Worm (Caenorhabditis elegans) whole organism, young adult: ENCODE measurements around the gene F16B12.1.

Experiments
- B0261.1 ChIP-seq: sonication (generic microtip); optimal IDR thresholded peaks from 2 replicates; lab custom pipeline; 2016; ENCODE audit warnings: mild to moderate bottlenecking, missing genetic modification characterization, moderate library complexity, missing compliant biosample characterization
- B0336.3 ChIP-seq: fragments of 200-800 bp; sonication (Bioruptor generic); IDR thresholded peaks from 2 replicates; pipeline ENCODE4 v1.3.6; 2022; ENCODE audit warnings: missing genetic modification characterization, missing compliant biosample characterization
- C06A6.2 ChIP-seq: fragments of 200-800 bp; sonication (Bioruptor generic); conservative IDR thresholded peaks from 2 replicates; pipeline ENCODE4 v1.3.6; 2022; ENCODE audit warnings: missing genetic modification characterization, missing compliant biosample characterization
- C17E4.6 ChIP-seq: fragments of 200-800 bp; sonication (Bioruptor generic); IDR thresholded peaks from 2 replicates; pipeline ENCODE4 v1.3.6; 2022; ENCODE audit warnings: missing genetic modification reagents, missing genetic modification characterization, missing compliant biosample characterization
- D2030.7 ChIP-seq: fragments of 200-800 bp; sonication (Bioruptor generic); IDR thresholded peaks from 2 replicates; pipeline ENCODE4 v1.3.6; 2022; ENCODE audit warnings: missing genetic modification reagents, missing genetic modification characterization, missing compliant biosample characterization
- F22D6.2 ChIP-seq: sonication (generic microtip); optimal IDR thresholded peaks from 2 replicates; lab custom pipeline; 2016; ENCODE audit warnings: mild to moderate bottlenecking, missing genetic modification characterization, missing compliant biosample characterization
- F39B2.1 ChIP-seq: fragments of 200-800 bp; sonication (Bioruptor generic); IDR thresholded peaks from 2 replicates; pipeline ENCODE4 v1.3.6; 2022; ENCODE audit warnings: missing genetic modification reagents, missing genetic modification characterization, missing compliant biosample characterization
- F55B11.4 ChIP-seq: sonication (generic microtip); optimal IDR thresholded peaks from 2 replicates; lab custom pipeline; 2016; ENCODE audit warnings: missing compliant biosample characterization, missing genetic modification characterization, borderline replicate concordance; ENCODE audit not compliant: insufficient read depth
- T07F8.4 ChIP-seq: sonication (generic microtip); optimal IDR thresholded peaks from 2 replicates; lab custom pipeline; 2016; ENCODE audit warnings: mild to moderate bottlenecking, missing genetic modification characterization, moderate library complexity, missing compliant biosample characterization
- T26A5.8 ChIP-seq: sonication (generic microtip); optimal IDR thresholded peaks from 2 replicates; lab custom pipeline; 2016; ENCODE audit warnings: missing genetic modification characterization, missing compliant biosample characterization
- Y53F4B.3 ChIP-seq: fragments of 200-800 bp; sonication (Bioruptor generic); IDR thresholded peaks from 2 replicates; pipeline ENCODE4 v1.3.6; 2022; ENCODE audit warnings: missing genetic modification reagents, missing genetic modification characterization, missing compliant biosample characterization
- ama-1 ChIP-seq, 3 experiments: fragments of 150-350 bp in 1 of 3; sonication (generic microtip) in 2 of 3; optimal IDR thresholded peaks; 2 replicates each; lab custom pipeline; 2014 to 2018; ENCODE audit warnings: missing biosample characterization in 2 of 3, missing genetic modification characterization in 2 of 3, missing genetic modification reagents in 2 of 3
- ccch-3 ChIP-seq: fragments of 200-800 bp; sonication (Bioruptor generic); optimal IDR thresholded peaks from 2 replicates; lab custom pipeline; 2018; ENCODE audit warnings: mild to moderate bottlenecking, missing genetic modification characterization, missing compliant biosample characterization
- ceh-91 ChIP-seq: fragments of 200-800 bp; sonication (Bioruptor generic); IDR thresholded peaks from 2 replicates; pipeline ENCODE4 v1.3.6; 2022; ENCODE audit warnings: missing genetic modification reagents, missing genetic modification characterization, missing compliant biosample characterization
- dpff-1 ChIP-seq: sonication (generic microtip); optimal IDR thresholded peaks from 2 replicates; lab custom pipeline; 2017; ENCODE audit warnings: mild to moderate bottlenecking, missing genetic modification characterization, missing compliant biosample characterization
- efl-1 ChIP-seq: fragments of 150-350 bp; optimal IDR thresholded peaks from 2 replicates; lab custom pipeline; 2014; ENCODE audit warnings: missing biosample characterization, missing genetic modification reagents, missing genetic modification characterization
- gei-17 ChIP-seq: fragments of 200-800 bp; sonication (Bioruptor generic); optimal IDR thresholded peaks from 2 replicates; lab custom pipeline; 2018; ENCODE audit warnings: mild to moderate bottlenecking, missing genetic modification characterization, missing compliant biosample characterization
- hlh-26 ChIP-seq: fragments of 200-800 bp; sonication (Bioruptor generic); conservative IDR thresholded peaks from 2 replicates; pipeline ENCODE4 v1.3.6; 2022; ENCODE audit warnings: missing genetic modification reagents, missing genetic modification characterization, missing compliant biosample characterization
- hmg-1.2 ChIP-seq: fragments of 200-800 bp; sonication (Bioruptor generic); IDR thresholded peaks from 2 replicates; pipeline ENCODE4 v1.3.6; 2022; ENCODE audit warnings: missing genetic modification reagents, missing genetic modification characterization, missing compliant biosample characterization
- lin-26 ChIP-seq: fragments of 200-800 bp; sonication (Bioruptor generic); IDR thresholded peaks from 2 replicates; pipeline ENCODE4 v1.3.6; 2022; ENCODE audit warnings: missing genetic modification reagents, missing genetic modification characterization, missing compliant biosample characterization
- lir-1 ChIP-seq: fragments of 200-800 bp; sonication (Bioruptor generic); conservative IDR thresholded peaks from 2 replicates; pipeline ENCODE4 v1.3.6; 2022; ENCODE audit warnings: missing genetic modification reagents, missing genetic modification characterization, missing compliant biosample characterization
- lsl-1 ChIP-seq: fragments of 200-800 bp; sonication (Bioruptor generic); optimal IDR thresholded peaks from 2 replicates; lab custom pipeline; 2018; ENCODE audit warnings: mild to moderate bottlenecking, missing genetic modification characterization, moderate library complexity, missing compliant biosample characterization
- madf-3 ChIP-seq: fragments of 200-800 bp; sonication (Bioruptor generic); IDR thresholded peaks from 2 replicates; pipeline ENCODE4 v1.3.6; 2022; ENCODE audit warnings: missing genetic modification reagents, missing genetic modification characterization, missing compliant biosample characterization
- nfya-1 ChIP-seq: sonication (generic microtip); optimal IDR thresholded peaks from 2 replicates; lab custom pipeline; 2017; ENCODE audit warnings: antibody characterized with exemption, missing compliant biosample characterization, missing genetic modification characterization, borderline replicate concordance; ENCODE audit not compliant: insufficient read depth
- nfya-2 ChIP-seq: fragments of 200-800 bp; sonication (Bioruptor generic); IDR thresholded peaks from 2 replicates; pipeline ENCODE4 v1.3.6; 2022; ENCODE audit warnings: missing genetic modification reagents, missing genetic modification characterization, missing compliant biosample characterization
- nfyb-1 ChIP-seq: fragments of 200-800 bp; sonication (Bioruptor generic); IDR thresholded peaks from 2 replicates; pipeline ENCODE4 v1.3.6; 2022; ENCODE audit warnings: missing genetic modification reagents, missing genetic modification characterization, missing compliant biosample characterization
- nhr-120 ChIP-seq: fragments of 200-800 bp; sonication (Bioruptor generic); IDR thresholded peaks from 2 replicates; pipeline ENCODE4 v1.3.6; 2022; ENCODE audit warnings: missing genetic modification characterization, missing compliant biosample characterization
- nhr-90 ChIP-seq: sonication (generic microtip); optimal IDR thresholded peaks from 2 replicates; lab custom pipeline; 2016; ENCODE audit warnings: missing genotype, mild to moderate bottlenecking, missing genetic modification characterization, missing compliant biosample characterization
- rec-8 ChIP-seq, 2 experiments: sonication (generic microtip); optimal IDR thresholded peaks; 2 replicates each; lab custom pipeline; 2016; ENCODE audit warnings: mild to moderate bottlenecking in 2 of 2, missing genetic modification characterization in 2 of 2, missing genetic modification reagents in 2 of 2, missing genotype in 2 of 2, missing biosample characterization in 1 of 2, missing compliant biosample characterization in 1 of 2, moderate library complexity in 1 of 2
- repo-1 ChIP-seq: sonication (generic microtip); optimal IDR thresholded peaks from 2 replicates; lab custom pipeline; 2017; ENCODE audit warnings: mild to moderate bottlenecking, missing genetic modification characterization, missing compliant biosample characterization
- sdz-38 ChIP-seq: sonication (generic microtip); optimal IDR thresholded peaks from 2 replicates; lab custom pipeline; 2016; ENCODE audit warnings: missing genotype, missing genetic modification characterization, missing compliant biosample characterization
- snpc-1.1 ChIP-seq: sonication (generic microtip); optimal IDR thresholded peaks from 2 replicates; lab custom pipeline; 2017; ENCODE audit warnings: missing genetic modification characterization, mild to moderate bottlenecking, missing compliant biosample characterization, antibody characterized with exemption, moderate library complexity, missing genotype, missing genetic modification reagents; ENCODE audit not compliant: insufficient read depth
- snpc-1.3 ChIP-seq: sonication (generic microtip); optimal IDR thresholded peaks from 2 replicates; lab custom pipeline; 2017; ENCODE audit warnings: missing genetic modification characterization, mild to moderate bottlenecking, missing compliant biosample characterization, antibody characterized with exemption, moderate library complexity, missing genotype, missing genetic modification reagents; ENCODE audit not compliant: insufficient read depth
- somi-1 ChIP-seq: fragments of 200-800 bp; sonication (Bioruptor generic); optimal IDR thresholded peaks from 2 replicates; lab custom pipeline; 2018; ENCODE audit warnings: mild to moderate bottlenecking, missing genetic modification characterization, missing compliant biosample characterization
- ztf-22 ChIP-seq: fragments of 200-800 bp; sonication (Bioruptor generic); optimal IDR thresholded peaks from 2 replicates; lab custom pipeline; 2018; ENCODE audit warnings: mild to moderate bottlenecking, missing genetic modification characterization, moderate library complexity, missing compliant biosample characterization
- ztf-26 ChIP-seq: sonication (generic microtip); optimal IDR thresholded peaks from 2 replicates; lab custom pipeline; 2017; ENCODE audit warnings: missing genetic modification characterization, missing compliant biosample characterization
- ztf-3 ChIP-seq: fragments of 200-800 bp; sonication (Bioruptor generic); optimal IDR thresholded peaks from 2 replicates; lab custom pipeline; 2018; ENCODE audit warnings: mild to moderate bottlenecking, missing genetic modification characterization, missing compliant biosample characterization

F16B12.1 gene

DNA sequence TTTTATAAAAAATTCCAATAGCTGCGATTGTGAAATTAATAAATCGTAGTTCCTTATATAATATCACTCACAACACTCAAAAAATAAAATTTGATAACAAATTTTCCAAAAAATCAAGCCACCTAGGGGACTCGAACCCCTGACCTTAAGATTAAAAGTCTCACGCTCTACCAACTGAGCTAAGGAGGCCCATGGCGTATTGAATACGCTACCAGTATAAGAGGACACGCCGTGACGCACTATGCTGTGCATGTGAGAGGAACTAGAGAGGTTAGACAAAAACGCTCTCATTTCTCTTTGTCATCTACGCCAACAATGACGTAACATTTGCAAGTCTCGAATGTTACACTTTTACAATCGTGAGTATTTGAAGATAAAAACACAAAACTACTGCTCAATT is 21.5 kb upstream of the F16B12.1 start (continued):
- TF ChIP-seq somi-1 (peak; percentile 90), sdz-38 (tag; lab: Kevin White, UChicago) (no peak), D2030.7 (GFP tag; lab: Robert Waterston, UW) (peak; percentile 83), F39B2.1 (GFP tag; lab: Robert Waterston, UW) (peak; percentile 62; the same call in 1 of the 2 replicates), snpc-1.3 (peak; percentile 92), ztf-3 (GFP tag; lab: Kevin White, UChicago) (peak; percentile 61), hmg-1.2 (GFP tag; lab: Robert Waterston, UW) (peak; percentile 91), nfya-1 (tag; lab: Kevin White, UChicago) (no peak), lsl-1 (GFP tag; lab: Kevin White, UChicago) (peak; percentile 41), ceh-91 (GFP tag; lab: Robert Waterston, UW) (no peak), lin-26 (GFP tag; lab: Robert Waterston, UW) (peak; percentile 99), T26A5.8 (tag; lab: Kevin White, UChicago) (peak; percentile 87), lir-1 (peak; percentile 72), C06A6.2 (peak; percentile 79), F55B11.4 (tag; lab: Kevin White, UChicago) (no peak), ztf-26 (tag; lab: Kevin White, UChicago) (peak; percentile 84), C17E4.6 (GFP tag; lab: Robert Waterston, UW) (no peak; the same call in 1 of the 2 replicates), Y53F4B.3 (GFP tag; lab: Robert Waterston, UW) (peak; percentile 66; the same call in 1 of the 2 replicates), nfyb-1 (GFP tag; lab: Robert Waterston, UW) (peak; percentile 93), ztf-22 (GFP tag; lab: Kevin White, UChicago) (peak; percentile 85), gei-17 (peak; percentile 75), efl-1 (GFP tag; lab: Kevin White, UChicago) (no peak), repo-1 (peak; percentile 61), snpc-1.1 (peak; percentile 65), ccch-3 (GFP tag; lab: Kevin White, UChicago) (peak; percentile 65), nfya-2 (GFP tag; lab: Robert Waterston, UW) (no peak), rec-8 (tag; optimal IDR thresholded peaks at IDR 0.05; lab: Kevin White, UChicago) (peak; percentile 72 to 89), nhr-90 (tag; lab: Kevin White, UChicago) (peak; percentile 92), hlh-26 (GFP tag; lab: Robert Waterston, UW) (0 out of 2 replicates have a peak, but pooled peaks have one; percentile 49), ama-1 (optimal IDR thresholded peaks at IDR 0.05; lab: Kevin White, UChicago) (peak; percentile 15), ama-1 (GFP tag; optimal IDR thresholded peaks at IDR 0.05; lab: Kevin White, UChicago) (peak; percentile 70 to 95), F22D6.2 (tag; lab: Kevin White, UChicago) (peak; percentile 61), madf-3 (GFP tag; lab: Robert Waterston, UW) (peak; percentile 78; the same call in 1 of the 2 replicates), B0336.3 (GFP tag; lab: Robert Waterston, UW) (peak; percentile 72), dpff-1 (tag; lab: Kevin White, UChicago) (no peak), T07F8.4 (tag; lab: Kevin White, UChicago) (peak; percentile 90), nhr-120 (GFP tag; lab: Robert Waterston, UW) (no peak)
- TF ChIP-seq, all 124 proteins: peak for 104

- TF ChIP-seq B0261.1 (tag; lab: Kevin White, UChicago) (no peak), lin-26 (GFP tag; lab: Robert Waterston, UW) (0 out of 2 replicates have a peak, but pooled peaks have one; percentile 13)
- TF ChIP-seq, all 124 proteins: peak for 1
Measured at ce11 chrX:14067641-14068040, 17.7 kb upstream of the F16B12.1 start, which contains the start of gene lgc-21. Gene lgc-21 (minus strand): TSS chrX:14067984.
